Fruit fly (Drosophila melanogaster): Measurements from ENCODE around the gene rhea.

- TF ChIP-seq Pif1B (GFP tag; optimal IDR thresholded peaks at IDR 0.05) = no peak
- TF ChIP-seq CG34367 (tag; optimal IDR thresholded peaks at IDR 0.05) = no peak
- no peak for TF ChIP-seq rn (GFP tag; IDR thresholded peaks at IDR 0.05)
- TF ChIP-seq CG15710 (tag; optimal IDR thresholded peaks at IDR 0.05) = no peak
- TF ChIP-seq EcR (GFP tag; optimal IDR thresholded peaks at IDR 0.05) = no peak
- no peak for TF ChIP-seq gl (tag; optimal IDR thresholded peaks at IDR 0.05)
- no peak for TF ChIP-seq CG10348 (GFP tag; IDR thresholded peaks at IDR 0.05)
- TF ChIP-seq CG8159 (tag; optimal IDR thresholded peaks at IDR 0.05) = no peak
- TF ChIP-seq CG13204 (GFP tag; optimal IDR thresholded peaks at IDR 0.05) = no peak
Measured at dm6 chr3L:8619588-8619987, 74.8 kb downstream of the rhea start, which contains the start of gene S-Lap2.

All from whole organism, pupa.